Fruit fly (Drosophila melanogaster): ENCODE data around the gene Txl.

Gene Txl

DNA sequence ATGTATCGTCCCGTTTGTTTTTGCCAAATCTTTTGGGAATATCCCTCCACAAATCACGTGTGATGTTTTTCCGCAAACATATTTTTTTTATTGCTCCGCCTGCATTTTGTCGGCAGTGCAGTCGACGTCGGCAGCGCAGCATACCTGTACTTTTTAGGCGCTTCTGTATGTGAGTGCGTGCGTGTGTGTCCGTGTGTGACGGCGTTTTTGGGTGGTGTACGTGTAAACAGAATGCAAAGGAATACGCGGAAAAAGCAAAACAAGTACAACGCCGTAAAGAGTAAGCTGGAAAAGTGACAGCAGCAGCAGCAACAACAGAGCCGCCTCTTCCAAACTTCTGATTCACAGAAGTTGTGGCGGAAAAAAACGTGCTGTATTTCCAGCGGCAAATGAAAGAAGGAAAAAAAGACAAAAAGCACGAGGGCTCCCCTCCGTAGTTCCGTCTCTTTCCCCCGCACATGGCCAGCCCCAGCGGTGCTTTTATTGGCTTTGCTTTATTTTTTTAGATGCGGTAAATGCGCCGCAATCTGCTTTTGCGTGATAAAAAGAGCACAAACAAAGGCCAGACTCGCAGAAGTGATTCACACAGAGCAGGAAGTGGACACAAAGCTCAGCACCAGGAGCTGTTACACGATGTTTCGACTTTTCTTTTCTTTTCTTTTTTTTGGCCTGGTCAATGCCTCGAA lies 4.6 kb downstream of the Txl start:
- TF ChIP-seq insv (optimal IDR thresholded peaks at IDR 0.05) (no peak), Sin3A (optimal IDR thresholded peaks at IDR 0.05) (no peak), Myc (optimal IDR thresholded peaks at IDR 0.05) (no peak), psq (optimal IDR thresholded peaks at IDR 0.05) (no peak), h (optimal IDR thresholded peaks at IDR 0.05) (no peak), ttk (optimal IDR thresholded peaks at IDR 0.05) (peak; percentile 24)

DNA sequence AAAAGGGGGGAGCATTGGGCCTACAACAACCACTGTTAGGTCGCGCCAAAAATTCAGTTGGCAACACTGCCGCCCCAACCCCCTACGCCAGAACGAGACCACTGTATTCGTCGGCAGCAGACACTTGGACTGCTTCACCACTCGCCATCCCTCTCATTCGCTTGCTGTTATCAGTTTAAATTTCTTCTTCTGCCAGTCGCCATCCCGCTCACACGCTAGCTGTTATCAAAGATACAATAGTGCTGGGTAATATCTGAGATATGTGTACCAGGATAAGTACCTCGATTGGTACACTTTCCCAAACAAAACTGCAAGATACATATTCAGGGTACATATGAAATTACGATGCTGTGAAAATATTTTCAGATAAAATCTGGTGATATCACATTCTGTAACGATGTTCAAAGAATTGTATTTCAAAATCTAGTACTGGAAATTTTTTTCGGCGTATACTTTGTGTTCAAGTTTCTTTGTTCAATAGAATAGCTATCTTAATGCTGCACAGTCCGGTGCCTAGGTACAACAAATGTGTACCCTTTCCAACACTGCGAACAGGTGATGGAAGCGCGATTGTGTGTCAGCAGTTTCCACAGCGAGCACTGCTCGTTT lies 5.3 kb downstream of the Txl start:
- TF ChIP-seq ttk (optimal IDR thresholded peaks at IDR 0.05) (no peak), Sin3A (optimal IDR thresholded peaks at IDR 0.05) (no peak), insv (optimal IDR thresholded peaks at IDR 0.05) (no peak), psq (optimal IDR thresholded peaks at IDR 0.05) (no peak), h (optimal IDR thresholded peaks at IDR 0.05) (no peak)

DNA sequence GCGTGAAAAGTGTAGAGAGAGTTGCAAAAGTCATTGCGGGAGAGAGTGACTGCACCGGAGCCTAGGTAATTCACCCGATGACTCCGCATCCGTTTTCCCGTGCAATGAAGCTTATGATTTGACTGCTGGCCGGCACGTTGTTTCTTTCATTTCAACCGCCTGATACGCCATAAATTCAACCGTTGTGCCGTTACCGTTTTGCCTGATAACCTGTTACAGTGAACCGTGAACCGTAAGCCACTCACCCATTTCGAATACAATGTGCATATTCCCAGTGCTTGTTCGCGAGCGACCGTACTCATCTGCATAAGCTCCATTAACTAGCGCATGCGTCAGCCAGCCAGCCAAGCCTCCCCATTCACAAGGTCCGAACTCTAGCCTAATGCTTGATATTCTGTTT lies 9.1 kb downstream of the Txl start:
- TF ChIP-seq Myc (optimal IDR thresholded peaks at IDR 0.05): no peak
- TF ChIP-seq insv (optimal IDR thresholded peaks at IDR 0.05): no peak
- TF ChIP-seq Sin3A (optimal IDR thresholded peaks at IDR 0.05): no peak

DNA sequence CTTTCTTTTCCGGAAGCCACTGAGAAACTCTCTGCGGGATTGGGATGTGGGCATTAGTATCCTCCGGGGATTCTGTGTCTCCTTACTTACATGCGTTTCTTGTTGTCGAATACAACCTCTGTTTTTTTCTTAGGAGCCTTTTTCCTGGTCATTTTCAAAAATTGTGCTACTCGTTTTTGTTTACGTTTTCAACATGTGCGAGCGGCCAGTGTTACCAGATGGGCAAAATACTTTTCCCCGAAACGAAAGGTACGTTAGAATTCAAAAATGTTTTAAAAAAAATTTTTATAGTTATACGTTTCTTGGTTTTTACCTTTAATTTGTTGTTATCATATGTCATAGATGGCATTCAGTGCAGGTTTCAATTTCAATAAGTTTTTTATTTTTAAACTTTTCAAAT lies 11.5 kb downstream of the Txl start, which contains the start of gene vito:
TSS of gene vito (minus strand) at position 220 of the 400 bp plus-strand sequence.
- TF ChIP-seq psq (optimal IDR thresholded peaks at IDR 0.05): no peak
- no peak for TF ChIP-seq insv (optimal IDR thresholded peaks at IDR 0.05)

DNA sequence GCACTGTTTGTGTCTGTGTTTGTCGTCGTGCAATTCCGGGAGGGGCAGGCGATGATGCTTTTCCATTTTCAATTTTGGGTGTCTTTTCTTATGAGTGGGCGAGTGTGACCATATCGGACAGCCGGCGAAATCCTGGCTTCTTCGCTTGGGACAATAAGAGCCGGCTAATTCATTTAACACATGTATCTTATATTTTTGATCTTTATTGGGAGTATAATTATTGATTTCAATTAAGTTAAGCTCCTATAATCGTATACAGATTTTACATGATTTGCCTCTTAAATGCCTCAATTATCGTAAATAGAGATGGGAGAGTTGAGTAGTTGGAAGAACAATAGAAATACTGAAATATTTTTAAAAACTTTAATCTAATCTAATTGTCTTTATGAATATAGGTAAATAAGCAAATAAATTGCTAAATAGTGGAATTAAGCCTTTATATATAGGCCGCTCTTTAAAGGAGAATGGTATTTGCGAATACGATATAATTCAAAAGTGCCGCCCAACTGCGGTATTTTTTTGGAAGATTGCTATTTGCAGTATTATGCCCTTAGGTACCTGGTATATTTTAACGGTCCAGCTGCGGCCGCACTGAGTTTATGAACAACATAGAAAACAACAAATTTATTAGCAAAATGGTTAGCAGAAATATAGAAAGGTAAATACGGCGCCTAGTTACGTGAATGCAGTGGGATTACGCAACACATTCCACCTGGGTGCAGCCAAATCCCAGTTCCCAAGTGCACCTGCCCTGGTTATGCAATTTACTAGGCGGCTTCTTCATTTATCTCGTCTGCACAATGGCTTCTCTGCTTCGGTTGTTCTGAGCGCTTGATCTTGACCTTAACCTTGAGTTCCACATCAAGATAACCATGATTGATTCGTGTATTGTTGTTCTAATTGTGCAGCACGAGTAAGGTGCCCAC lies 14.1 kb downstream of the Txl start, which contains the start of the genes Myt1, PGRP-LD and Pmi:
TSS of gene Myt1 (minus strand) at position 116 of the 926 bp plus-strand sequence.
TSS of gene PGRP-LD (plus strand) at position 576 of the 926 bp plus-strand sequence.
TSS of gene Pmi (plus strand) at position 576 of the 926 bp plus-strand sequence.
- TF ChIP-seq Sin3A (optimal IDR thresholded peaks at IDR 0.05): no peak
- no peak for TF ChIP-seq Myc (optimal IDR thresholded peaks at IDR 0.05)
- no peak for TF ChIP-seq h (optimal IDR thresholded peaks at IDR 0.05)
- no peak for TF ChIP-seq insv (optimal IDR thresholded peaks at IDR 0.05)
- no peak for TF ChIP-seq psq (optimal IDR thresholded peaks at IDR 0.05)
- TF ChIP-seq ttk (optimal IDR thresholded peaks at IDR 0.05): no peak

DNA sequence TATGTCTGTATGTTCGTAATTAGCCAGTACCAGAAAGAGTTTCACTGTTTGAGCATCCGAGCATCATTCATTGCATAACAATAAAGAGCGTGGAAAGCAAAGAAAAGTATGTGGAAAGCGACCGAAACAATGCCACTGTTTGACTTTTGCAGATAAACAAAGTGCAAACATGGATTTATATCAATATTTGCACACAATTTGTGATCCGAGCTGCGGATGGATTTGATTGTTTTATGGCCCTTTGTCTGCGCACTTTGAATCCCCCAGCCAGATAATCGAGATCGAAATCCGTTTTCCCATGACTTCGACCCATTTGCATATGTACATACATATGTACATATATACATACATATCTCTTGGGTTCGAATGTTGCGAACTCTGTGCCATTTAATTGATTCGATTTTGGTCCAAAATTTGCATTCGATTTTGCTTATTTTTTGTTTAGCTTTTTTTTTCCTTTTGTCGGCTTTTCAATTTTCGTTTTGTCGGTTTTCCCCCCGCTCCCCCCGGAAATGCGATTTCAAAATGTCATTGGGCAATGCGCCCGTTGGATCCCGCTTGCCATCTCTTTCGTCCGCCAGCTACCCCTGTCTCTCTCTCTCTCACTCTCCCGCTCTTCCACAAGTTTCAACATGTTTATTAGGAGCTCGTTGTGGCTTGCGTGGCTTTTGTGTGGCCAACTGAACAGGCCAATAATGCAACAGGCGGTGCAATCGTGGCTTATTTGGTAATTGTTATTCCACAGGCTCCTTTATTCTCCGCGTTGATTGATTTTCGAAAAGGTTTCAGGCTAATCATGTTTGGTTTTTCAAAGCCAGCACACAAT lies 19.8 kb downstream of the Txl start:
- no peak for TF ChIP-seq psq (optimal IDR thresholded peaks at IDR 0.05)

DNA sequence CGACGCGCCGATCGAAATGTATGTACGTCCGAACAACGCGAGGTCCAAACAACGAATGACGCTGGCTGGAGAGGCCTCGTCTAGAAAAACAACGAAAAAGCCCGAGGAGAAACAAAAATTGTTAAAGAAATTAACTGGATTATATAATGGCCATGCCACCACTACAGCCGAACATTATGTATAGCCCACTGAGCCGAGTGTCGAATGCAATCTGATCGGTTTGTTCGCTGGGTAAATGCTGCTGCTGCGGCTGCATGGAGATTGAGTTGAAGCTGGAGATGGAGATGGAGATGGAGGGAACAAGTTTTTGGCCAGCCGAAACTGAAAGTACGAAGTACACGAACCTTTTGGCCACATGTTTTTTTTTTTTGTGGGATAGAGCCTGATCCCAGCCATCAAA lies 21.0 kb downstream of the Txl start, which contains the start of gene Cralbp:
TSS of gene Cralbp (minus strand) at position 115 of the 400 bp plus-strand sequence.
- TF ChIP-seq h (optimal IDR thresholded peaks at IDR 0.05): no peak

DNA sequence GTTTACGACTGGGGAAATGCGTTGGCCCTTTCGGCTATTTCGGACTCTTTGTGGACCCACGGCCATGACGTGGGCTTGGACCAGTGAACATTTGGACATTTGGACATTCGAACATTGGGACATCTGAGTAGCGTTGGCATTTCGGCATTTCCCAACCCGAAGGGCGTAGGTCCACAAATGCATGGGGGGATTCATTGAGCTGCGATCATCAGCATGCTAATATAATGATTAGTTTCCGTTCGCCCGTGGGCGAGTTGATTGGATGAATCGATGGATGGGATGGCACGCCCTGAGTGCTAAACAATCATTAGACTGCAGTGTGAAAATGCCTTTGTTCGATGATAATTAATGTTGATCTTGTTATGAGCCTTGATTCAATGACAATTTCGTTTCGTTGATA lies 21.8 kb downstream of the Txl start:
- no peak for TF ChIP-seq psq (optimal IDR thresholded peaks at IDR 0.05)

DNA sequence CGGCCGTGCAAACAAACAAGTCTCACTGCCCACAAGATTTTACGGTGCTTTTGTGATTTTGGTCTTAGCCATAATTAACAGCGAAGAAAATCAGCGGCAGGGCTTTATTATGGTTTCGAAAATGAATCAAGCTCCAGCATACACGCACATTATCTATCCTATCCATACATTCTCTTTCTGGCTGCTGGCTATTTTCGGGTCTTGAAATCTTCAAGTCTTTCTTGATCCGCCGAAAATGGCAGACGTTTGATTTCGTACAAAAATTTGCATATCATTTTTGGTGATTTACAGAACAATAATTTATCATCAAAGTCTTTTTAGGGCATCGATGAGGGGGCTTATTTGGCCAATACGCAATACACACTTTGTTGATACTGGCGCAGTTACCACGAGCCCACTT lies 23.2 kb downstream of the Txl start:
- TF ChIP-seq h (optimal IDR thresholded peaks at IDR 0.05): no peak
- no peak for TF ChIP-seq ttk (optimal IDR thresholded peaks at IDR 0.05)
- TF ChIP-seq Sin3A (optimal IDR thresholded peaks at IDR 0.05): no peak
- TF ChIP-seq Myc (optimal IDR thresholded peaks at IDR 0.05): no peak
- no peak for TF ChIP-seq psq (optimal IDR thresholded peaks at IDR 0.05)
- TF ChIP-seq insv (optimal IDR thresholded peaks at IDR 0.05): no peak

DNA sequence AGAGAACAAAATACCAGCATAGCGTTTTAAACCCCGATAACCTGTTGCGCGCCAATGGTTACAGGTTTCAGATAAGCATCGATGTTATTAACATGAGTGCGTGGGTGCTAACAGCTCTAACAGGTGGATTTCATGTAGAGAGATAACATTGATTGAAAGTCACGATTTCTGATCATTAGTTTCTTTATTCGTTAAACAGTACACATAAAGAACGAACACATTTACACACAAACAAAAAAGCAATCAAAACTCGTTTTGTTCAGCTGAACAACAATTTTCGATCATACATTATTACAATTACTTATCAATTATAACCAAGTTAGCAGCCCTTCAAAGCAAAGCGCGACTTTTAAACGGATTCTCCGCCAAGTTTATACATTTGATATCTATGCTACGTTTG lies 24.0 kb downstream of the Txl start:
- no peak for TF ChIP-seq ttk (optimal IDR thresholded peaks at IDR 0.05)
- no peak for TF ChIP-seq Myc (optimal IDR thresholded peaks at IDR 0.05)
- TF ChIP-seq h (optimal IDR thresholded peaks at IDR 0.05): no peak
- TF ChIP-seq Sin3A (optimal IDR thresholded peaks at IDR 0.05): no peak
- no peak for TF ChIP-seq psq (optimal IDR thresholded peaks at IDR 0.05)

DNA sequence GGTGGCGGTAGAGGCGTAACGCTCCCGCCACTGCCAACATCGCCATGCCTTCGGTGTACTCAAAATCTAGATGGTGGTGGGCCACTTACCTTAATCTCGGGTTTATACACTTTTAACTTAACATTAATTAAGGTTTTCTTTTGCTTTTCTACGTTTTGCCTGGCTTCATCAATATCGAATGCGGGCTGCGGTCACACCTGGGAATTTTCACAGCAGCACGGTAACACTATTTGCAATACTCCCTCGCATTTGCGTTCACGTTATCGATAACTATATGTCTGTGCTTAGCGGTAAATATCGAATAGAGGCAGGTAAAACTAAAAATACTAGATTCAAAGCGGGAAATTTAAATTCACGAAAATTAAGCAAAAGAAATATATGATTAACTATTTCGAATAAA lies 28.3 kb downstream of the Txl start, which contains the start of gene Bre1:
TSS of gene Bre1 (minus strand) at position 226 of the 400 bp plus-strand sequence.
- TF ChIP-seq h (optimal IDR thresholded peaks at IDR 0.05) (no peak), ttk (optimal IDR thresholded peaks at IDR 0.05) (no peak), insv (optimal IDR thresholded peaks at IDR 0.05) (no peak), Myc (optimal IDR thresholded peaks at IDR 0.05) (no peak), Sin3A (optimal IDR thresholded peaks at IDR 0.05) (no peak), psq (optimal IDR thresholded peaks at IDR 0.05) (no peak)

DNA sequence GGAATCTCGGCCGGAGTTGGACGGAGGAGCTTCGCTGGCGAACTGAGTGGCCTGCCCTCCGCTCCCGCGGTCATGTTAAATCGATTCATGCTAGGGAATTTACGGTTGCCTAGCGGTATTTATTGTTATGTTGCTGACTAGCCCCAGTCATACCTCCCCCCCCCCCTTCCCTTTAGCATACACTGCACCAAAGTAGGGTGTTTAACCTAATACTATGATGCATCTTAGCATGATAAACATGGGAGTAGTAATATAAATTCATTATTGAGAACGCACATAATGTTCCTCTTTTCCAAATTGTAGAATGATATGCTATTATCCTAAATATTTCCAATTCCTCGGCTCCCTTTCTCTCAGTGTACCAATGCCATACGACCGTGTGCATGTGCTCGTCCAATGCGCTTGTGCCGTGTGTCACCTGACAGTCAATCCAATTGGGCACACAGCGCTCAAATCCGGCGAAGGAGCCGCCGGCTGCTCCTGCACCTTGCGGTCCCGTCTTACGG lies 30.9 kb downstream of the Txl start, which contains the start of gene Tektin-C:
TSS of gene Tektin-C (minus strand) at position 51 of the 506 bp plus-strand sequence.
- no peak for TF ChIP-seq h (optimal IDR thresholded peaks at IDR 0.05)
- TF ChIP-seq Myc (optimal IDR thresholded peaks at IDR 0.05): no peak
- no peak for TF ChIP-seq ttk (optimal IDR thresholded peaks at IDR 0.05)
- TF ChIP-seq Sin3A (optimal IDR thresholded peaks at IDR 0.05): no peak
- TF ChIP-seq psq (optimal IDR thresholded peaks at IDR 0.05): no peak
- TF ChIP-seq insv (optimal IDR thresholded peaks at IDR 0.05): no peak
